Fruit fly (Drosophila melanogaster) whole organism, pupa: ENCODE results near the gene Cdc5.

ENCODE experiments used
- CG10348 ChIP-seq: fragments of 200-800 bp; sonication (Bioruptor generic); IDR thresholded peaks from 2 replicates; pipeline ENCODE4 v1.3.6; 2022; ENCODE audit warnings: missing biosample characterization, missing genetic modification characterization
- CG13204 ChIP-seq: fragments of 200-800 bp; sonication (Bioruptor generic); optimal IDR thresholded peaks from 2 replicates; lab custom pipeline; 2018; ENCODE audit warnings: missing biosample characterization, mild to moderate bottlenecking, missing genetic modification characterization, moderate library complexity
- CG14655 ChIP-seq: fragments of 200-800 bp; sonication (Bioruptor generic); optimal IDR thresholded peaks from 3 replicates; lab custom pipeline; 2017; ENCODE audit warnings: mild to moderate bottlenecking, missing biosample characterization, missing genetic modification reagents, missing genetic modification characterization
- CG17806 ChIP-seq: fragments of 200-800 bp; sonication (Bioruptor generic); optimal IDR thresholded peaks from 2 replicates; lab custom pipeline; 2018; ENCODE audit warnings: missing biosample characterization, mild to moderate bottlenecking, missing genetic modification characterization, moderate library complexity
- CG32121 ChIP-seq: fragments of 200-800 bp; sonication (Bioruptor generic); IDR thresholded peaks from 2 replicates; pipeline ENCODE4 v1.3.6; 2022; ENCODE audit warnings: missing biosample characterization, missing genetic modification characterization
- CG34367 ChIP-seq: fragments of 200-800 bp; sonication (Bioruptor generic); optimal IDR thresholded peaks from 2 replicates; lab custom pipeline; 2018; ENCODE audit warnings: missing biosample characterization, mild to moderate bottlenecking, missing genetic modification characterization
- CG4496 ChIP-seq: fragments of 200-800 bp; sonication (Bioruptor generic); IDR thresholded peaks from 3 replicates; pipeline ENCODE4 v1.3.6; 2022; ENCODE audit warnings: missing biosample characterization, missing genetic modification characterization
- CG9948 ChIP-seq: fragments of 200-800 bp; sonication (Bioruptor generic); optimal IDR thresholded peaks from 2 replicates; lab custom pipeline; 2018; ENCODE audit warnings: missing biosample characterization, mild to moderate bottlenecking, missing genetic modification characterization, moderate library complexity
- EcR ChIP-seq: fragments of 200-800 bp; sonication (Bioruptor generic); optimal IDR thresholded peaks from 3 replicates; lab custom pipeline; 2019; ENCODE audit warnings: missing biosample characterization, missing genetic modification characterization, mild to moderate bottlenecking, moderate library complexity, missing genetic modification reagents
- Ets98B ChIP-seq: fragments of 200-800 bp; sonication (Bioruptor generic); IDR thresholded peaks from 2 replicates; pipeline ENCODE4 v1.3.6; 2022; ENCODE audit warnings: missing biosample characterization, missing genetic modification characterization
- Pif1B ChIP-seq: fragments of 200-800 bp; sonication (Bioruptor generic); optimal IDR thresholded peaks from 3 replicates; lab custom pipeline; 2016; ENCODE audit warnings: missing biosample characterization, missing genetic modification characterization
- fd96Ca ChIP-seq: fragments of 200-800 bp; sonication (Bioruptor generic); IDR thresholded peaks from 3 replicates; pipeline ENCODE4 v1.3.6; 2022; ENCODE audit warnings: missing biosample characterization, missing genetic modification characterization

DNA sequence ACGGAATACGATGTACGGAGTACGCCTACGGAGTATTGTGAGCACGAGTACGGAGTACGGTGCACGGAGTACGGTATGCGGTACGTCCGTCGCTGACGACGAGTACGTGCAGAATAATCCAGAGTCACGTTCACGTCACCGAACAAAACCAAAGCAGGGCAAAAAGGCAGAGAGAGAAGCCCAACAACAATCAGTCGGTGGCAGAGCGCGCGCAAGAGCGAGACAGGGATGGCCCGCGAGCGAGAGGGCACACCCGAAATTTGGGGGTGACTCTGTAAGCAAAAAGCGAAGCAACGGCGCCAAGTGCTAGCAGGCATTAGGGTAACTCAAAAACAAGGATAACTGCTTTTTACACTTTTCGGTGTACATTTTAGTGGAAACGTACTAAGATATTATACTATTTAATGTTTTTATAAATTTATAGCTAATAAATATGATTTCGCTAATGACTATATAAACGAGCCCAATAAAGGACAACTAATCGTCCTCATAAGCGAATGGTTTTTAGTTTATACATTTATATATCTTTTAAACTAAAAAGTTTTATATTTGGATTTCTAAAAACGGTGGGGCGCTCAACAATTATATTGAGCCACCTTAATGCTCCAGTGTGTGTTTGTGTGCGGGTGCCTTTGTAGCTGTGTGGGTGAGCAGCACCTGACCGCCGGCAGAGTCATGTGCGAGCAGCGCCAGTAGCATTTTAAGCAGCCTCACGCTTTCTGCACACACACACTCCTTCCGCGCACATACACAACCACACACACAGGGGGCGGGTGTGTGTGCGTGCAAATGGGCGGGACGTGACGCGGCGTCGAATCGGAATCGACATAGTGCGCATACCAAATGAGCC is 16.3 kb upstream of the Cdc5 start:
- peak; percentile 68 for TF ChIP-seq CG14655
- peak; percentile 72 for TF ChIP-seq CG17806 (tag; lab: Kevin White, UChicago)
- peak; percentile 50 for TF ChIP-seq CG34367 (tag; lab: Kevin White, UChicago)
- peak; percentile 65; the same call in 2 of the 3 replicates for TF ChIP-seq CG4496
- peak; percentile 69 for TF ChIP-seq CG9948
- TF ChIP-seq Pif1B, result peak; percentile 48
- TF ChIP-seq CG10348 (GFP tag; lab: Robert Waterston, UW), result no peak
- TF ChIP-seq fd96Ca (GFP tag; lab: Robert Waterston, UW), result no peak
- no peak for TF ChIP-seq EcR (GFP tag; lab: Kevin White, UChicago)
- TF ChIP-seq CG32121 (GFP tag; lab: Robert Waterston, UW), result peak; percentile 48; the same call in 1 of the 2 replicates
- no peak for TF ChIP-seq CG13204 (GFP tag; lab: Kevin White, UChicago)
- no peak for TF ChIP-seq Ets98B (GFP tag; lab: Robert Waterston, UW)
